Worm (Caenorhabditis elegans): ENCODE data around the gene H20J04.9.

- no peak for TF ChIP-seq him-1 (tag; optimal IDR thresholded peaks at IDR 0.05)
- no peak for TF ChIP-seq W03F9.2 (tag; optimal IDR thresholded peaks at IDR 0.05)
- TF ChIP-seq dao-5 (tag; optimal IDR thresholded peaks at IDR 0.05), result no peak
Observed at ce11 chrII:4341484-4341883, 9.5 kb upstream of the H20J04.9 start.
